Worm (Caenorhabditis elegans) whole organism, late embryonic: ENCODE measurements around the gene F41E6.1.
A peak's percentile ranks its signal among the peaks of the same experiment; 100 is the strongest.

ENCODE experiments used
- C38D4.7 ChIP-seq: fragments of 200-800 bp; sonication (Bioruptor generic); optimal IDR thresholded peaks from 2 replicates; lab custom pipeline; 2018; ENCODE audit warnings: mild to moderate bottlenecking, missing genetic modification characterization, moderate library complexity, missing compliant biosample characterization
- F13H6.1 ChIP-seq: sonication (generic microtip); optimal IDR thresholded peaks from 2 replicates; lab custom pipeline; 2016; ENCODE audit warnings: missing genetic modification characterization, missing compliant biosample characterization
- ceh-2 ChIP-seq: sonication (generic microtip); optimal IDR thresholded peaks from 2 replicates; lab custom pipeline; 2016; ENCODE audit warnings: missing genotype, missing genetic modification characterization, missing compliant biosample characterization
- ceh-45 ChIP-seq: fragments of 200-800 bp; sonication (Bioruptor generic); IDR thresholded peaks from 2 replicates; pipeline ENCODE4 v1.3.6; 2022; ENCODE audit warnings: missing genetic modification reagents, missing genetic modification characterization, missing compliant biosample characterization
- ceh-48 ChIP-seq: sonication (generic microtip); optimal IDR thresholded peaks from 2 replicates; lab custom pipeline; 2016; ENCODE audit warnings: missing genetic modification characterization, inconsistent platforms, missing compliant biosample characterization
- dve-1 ChIP-seq: sonication (generic microtip); optimal IDR thresholded peaks from 2 replicates; lab custom pipeline; 2017; ENCODE audit warnings: antibody characterized with exemption, mild to moderate bottlenecking, missing genetic modification characterization, missing compliant biosample characterization
- elt-2 ChIP-seq: sonication (generic microtip); optimal IDR thresholded peaks from 2 replicates; lab custom pipeline; 2016; ENCODE audit warnings: missing genetic modification reagents, missing genetic modification characterization, missing compliant biosample characterization
- elt-4 ChIP-seq: sonication (generic microtip); optimal IDR thresholded peaks from 2 replicates; lab custom pipeline; 2016; ENCODE audit warnings: missing genetic modification characterization, missing compliant biosample characterization
- ets-4 ChIP-seq: sonication (generic microtip); optimal IDR thresholded peaks from 2 replicates; lab custom pipeline; 2016; ENCODE audit warnings: missing genetic modification characterization, missing compliant biosample characterization
- fkh-6 ChIP-seq: sonication (generic microtip); optimal IDR thresholded peaks from 2 replicates; lab custom pipeline; 2016; ENCODE audit warnings: missing genetic modification characterization, missing compliant biosample characterization
- hlh-13 ChIP-seq: fragments of 200-800 bp; sonication (Bioruptor generic); optimal IDR thresholded peaks from 2 replicates; lab custom pipeline; 2018; ENCODE audit warnings: mild to moderate bottlenecking, missing genetic modification characterization, missing compliant biosample characterization
- hlh-30 ChIP-seq: sonication (generic microtip); optimal IDR thresholded peaks from 2 replicates; lab custom pipeline; 2017; ENCODE audit warnings: antibody characterized with exemption, missing genetic modification characterization, missing compliant biosample characterization; ENCODE audit not compliant: insufficient read depth
- hlh-8 ChIP-seq: sonication (generic microtip); optimal IDR thresholded peaks from 2 replicates; lab custom pipeline; 2016; ENCODE audit warnings: missing genotype, missing genetic modification characterization, missing compliant biosample characterization
- madf-2 ChIP-seq: sonication (generic microtip); optimal IDR thresholded peaks from 2 replicates; lab custom pipeline; 2017; ENCODE audit warnings: missing genetic modification characterization, missing compliant biosample characterization
- nhr-11 ChIP-seq: fragments of 150-350 bp; optimal IDR thresholded peaks from 2 replicates; lab custom pipeline; 2014; ENCODE audit warnings: missing biosample characterization, missing genetic modification characterization
- pag-3 ChIP-seq: sonication (generic microtip); optimal IDR thresholded peaks from 2 replicates; lab custom pipeline; 2016; ENCODE audit warnings: missing compliant biosample characterization, missing genetic modification characterization, borderline replicate concordance
- pha-4 ChIP-seq: fragments of 150-350 bp; optimal IDR thresholded peaks from 2 replicates; lab custom pipeline; 2018; ENCODE audit warnings: missing biosample characterization, missing genetic modification reagents, missing genetic modification characterization
- pros-1 ChIP-seq: fragments of 150-350 bp; optimal IDR thresholded peaks from 2 replicates; lab custom pipeline; 2014; ENCODE audit warnings: missing biosample characterization, missing genetic modification reagents, missing genetic modification characterization
- tbx-7 ChIP-seq: sonication (generic microtip); optimal IDR thresholded peaks from 2 replicates; lab custom pipeline; 2016; ENCODE audit warnings: missing genotype, missing genetic modification characterization, missing compliant biosample characterization
- ttx-3 ChIP-seq: sonication (generic microtip); optimal IDR thresholded peaks from 2 replicates; lab custom pipeline; 2016; ENCODE audit warnings: missing genetic modification reagents, missing genetic modification characterization, missing compliant biosample characterization
- unc-55 ChIP-seq: sonication (generic microtip); optimal IDR thresholded peaks from 2 replicates; lab custom pipeline; 2017; ENCODE audit warnings: missing biosample characterization, missing genetic modification reagents, missing genetic modification characterization
- unc-86 ChIP-seq: sonication (generic microtip); optimal IDR thresholded peaks from 2 replicates; lab custom pipeline; 2016; ENCODE audit warnings: missing genetic modification characterization, missing compliant biosample characterization

The F41E6.1 gene

DNA sequence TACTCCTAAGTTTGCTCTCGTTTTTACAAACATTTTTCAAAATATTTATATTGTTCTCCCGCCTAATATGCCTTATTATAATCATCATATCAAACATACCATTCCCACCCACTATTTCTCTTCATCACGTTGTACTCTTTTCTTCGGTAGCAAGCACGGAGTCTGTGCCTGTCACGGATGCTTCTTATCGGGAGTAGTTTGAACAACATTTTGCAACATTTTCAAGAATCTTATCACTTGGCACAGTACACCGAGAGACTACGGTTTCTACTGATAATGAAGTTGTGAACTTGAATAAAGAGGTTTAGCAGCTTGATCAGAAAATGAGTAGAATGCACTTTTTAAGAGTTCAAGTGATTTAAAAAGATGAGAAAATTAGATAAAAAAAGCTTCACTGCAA, 25.8 kb downstream of the F41E6.1 start:
- peak; percentile 81 for TF ChIP-seq elt-2
- no peak for TF ChIP-seq tbx-7 (tag; lab: Kevin White, UChicago)
- TF ChIP-seq ets-4 (tag; lab: Kevin White, UChicago) = no peak
- TF ChIP-seq, all 69 proteins: peak for 1

DNA sequence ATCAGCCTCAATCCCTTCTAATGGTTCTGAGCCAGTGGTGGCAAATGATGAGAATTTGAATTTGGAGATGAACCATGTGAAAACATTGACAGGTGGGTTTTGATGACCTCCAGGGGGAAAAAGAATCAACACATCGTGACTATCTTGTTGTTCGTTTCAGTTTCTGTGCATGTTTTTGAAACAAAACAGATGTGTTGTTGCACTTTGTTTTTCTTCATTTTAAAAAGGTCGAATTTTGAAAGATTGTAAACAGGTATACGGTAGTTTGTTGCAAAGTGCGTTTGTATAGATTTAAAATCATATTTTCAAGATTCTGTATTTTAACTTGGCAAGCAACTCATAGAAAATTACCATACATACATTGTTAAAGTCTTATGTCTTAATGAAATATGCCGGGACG, 28.0 kb downstream of the F41E6.1 start:
- no peak for TF ChIP-seq ets-4 (tag; lab: Kevin White, UChicago)

DNA sequence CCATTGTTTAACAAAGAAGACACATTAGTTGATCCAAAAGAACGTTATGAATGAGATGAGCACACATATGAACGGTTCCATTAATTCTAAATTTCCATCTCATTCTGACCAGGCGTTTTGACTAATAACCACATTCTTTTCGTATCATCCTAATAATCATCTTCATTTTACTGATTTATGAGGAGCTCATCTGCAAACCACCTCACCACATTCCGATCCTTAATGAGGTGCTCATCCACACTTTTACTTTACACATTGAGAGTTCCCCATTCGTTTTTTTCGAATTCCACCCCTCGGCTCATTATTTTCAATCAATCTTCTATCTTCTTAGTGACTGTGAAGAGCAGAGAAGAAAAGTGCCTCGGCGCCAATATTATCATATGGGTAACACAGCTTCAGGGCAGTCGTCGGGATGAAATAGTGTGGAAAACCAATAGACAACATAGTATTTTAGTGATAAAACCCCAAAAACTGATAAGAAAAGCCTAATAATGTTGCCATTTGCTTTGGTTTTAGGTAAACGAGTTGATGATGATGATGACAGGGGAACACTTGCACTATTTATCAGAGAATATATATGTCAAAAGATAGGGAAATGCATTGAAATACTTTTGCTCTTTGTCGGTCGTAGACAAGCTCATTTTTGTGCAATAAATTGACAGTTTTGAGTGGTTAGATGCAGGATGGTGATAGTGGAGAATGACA, 28.7 kb downstream of the F41E6.1 start:
- peak; percentile 98 for TF ChIP-seq elt-2
- TF ChIP-seq ceh-45 = no peak
- TF ChIP-seq dve-1 (tag; lab: Kevin White, UChicago) = peak; percentile 18
- no peak for TF ChIP-seq elt-4 (tag; lab: Kevin White, UChicago)
- TF ChIP-seq unc-86 (tag; lab: Kevin White, UChicago) = no peak
- no peak for TF ChIP-seq hlh-30 (tag; lab: Kevin White, UChicago)

- TF ChIP-seq ceh-48 (tag; lab: Kevin White, UChicago) (no peak), nhr-11 (tag; lab: Kevin White, UChicago) (no peak), hlh-13 (GFP tag; lab: Kevin White, UChicago) (no peak), pha-4 (tag; lab: Kevin White, UChicago) (no peak), F13H6.1 (tag; lab: Kevin White, UChicago) (no peak), ttx-3 (tag; lab: Kevin White, UChicago) (no peak), C38D4.7 (GFP tag; lab: Kevin White, UChicago) (no peak), hlh-8 (no peak), pros-1 (tag; lab: Kevin White, UChicago) (no peak), madf-2 (tag; lab: Kevin White, UChicago) (no peak), elt-2 (no peak), ceh-2 (tag; lab: Kevin White, UChicago) (no peak)
Observed at ce11 chrV:8652177-8652576, 29.8 kb downstream of the F41E6.1 start.

ce11 chrV:8653080-8653821, 30.8 kb downstream of the F41E6.1 start:
- peak; percentile 14 for TF ChIP-seq unc-55 (GFP tag; lab: Kevin White, UChicago)
- no peak for TF ChIP-seq fkh-6
- TF ChIP-seq, all 69 proteins: peak for 1

- TF ChIP-seq unc-86 (tag; lab: Kevin White, UChicago) (no peak), unc-55 (GFP tag; lab: Kevin White, UChicago) (peak; percentile 16)
Observed at ce11 chrV:8654460-8655419, 32.3 kb downstream of the F41E6.1 start.

DNA sequence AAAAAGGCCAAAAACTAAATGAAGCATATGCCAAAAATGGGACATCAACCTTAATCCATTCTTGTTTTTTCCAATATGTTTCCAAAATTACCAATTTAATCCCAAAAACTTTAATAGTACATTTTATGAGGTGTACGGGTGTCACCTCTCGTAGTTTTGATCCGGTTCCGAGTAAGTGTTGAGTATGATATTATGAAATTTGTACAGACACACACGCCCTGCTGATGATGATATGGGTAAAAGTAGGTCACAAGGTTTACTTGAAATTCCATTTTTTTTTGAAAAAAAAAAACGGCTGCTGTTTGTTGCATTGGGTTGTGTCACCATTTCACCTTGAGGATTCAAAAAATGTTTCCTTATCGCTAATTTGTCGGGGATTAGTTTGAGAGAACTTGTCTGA, 35.5 kb downstream of the F41E6.1 start:
- no peak for TF ChIP-seq pag-3 (tag; lab: Kevin White, UChicago)
- TF ChIP-seq, all 69 proteins: peak for 0
